Worm (Caenorhabditis elegans) whole organism, L1 larva: ENCODE results near the gene bath-15.

Source experiments
- C34B4.2 ChIP-seq: sonication (generic microtip); optimal IDR thresholded peaks from 2 replicates; lab custom pipeline; 2017; ENCODE audit warnings: mild to moderate bottlenecking, missing genetic modification characterization, missing compliant biosample characterization
- efl-1 ChIP-seq, 4 experiments: fragments of 150-350 bp; optimal IDR thresholded peaks in 3 of 4; peaks in 1 of 4; 1 replicate in 1 of 4; 2 replicates in 3 of 4; lab custom pipeline; 2014; ENCODE audit warnings: missing biosample characterization in 2 of 4, missing genetic modification characterization in 2 of 4, missing genetic modification reagents in 2 of 4

DNA sequence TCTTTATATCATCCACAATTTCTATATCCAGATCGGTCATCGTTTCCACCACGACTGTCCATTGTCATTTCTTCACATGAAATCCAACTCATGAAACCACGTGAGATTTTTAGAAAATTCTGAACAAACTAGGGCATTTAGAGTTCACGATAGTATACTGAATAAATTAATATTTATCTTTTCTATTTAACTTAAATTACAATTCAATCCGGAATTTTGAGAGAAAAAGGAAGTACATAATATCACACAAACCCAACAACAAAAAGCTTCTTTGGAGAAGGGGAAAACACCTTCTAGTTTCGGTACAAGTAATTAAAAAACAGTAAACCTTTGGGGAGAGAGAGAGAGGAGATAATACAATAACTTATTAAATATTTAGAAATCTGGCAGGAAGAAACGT lies 8.4 kb downstream of the bath-15 start, which contains the start of gene ZK686.5:
- TF ChIP-seq C34B4.2 (tag; lab: Kevin White, UChicago), result no peak
- TF ChIP-seq efl-1 (optimal IDR thresholded peaks at IDR 0.05; lab: Kevin White, UChicago), result no peak
- TF ChIP-seq efl-1 (GFP tag; optimal IDR thresholded peaks at IDR 0.05 in 1 of 2; lab: Kevin White, UChicago), result no peak
